Worm (Caenorhabditis elegans) whole organism, L3 larva: ENCODE results near the gene srw-11.

ENCODE experiments used
- egl-27 ChIP-seq: sonication (generic microtip); optimal IDR thresholded peaks from 4 replicates; lab custom pipeline; 2017; ENCODE audit warnings: missing biosample characterization, missing genetic modification reagents, missing genetic modification characterization
- elt-1 ChIP-seq: fragments of 150-350 bp; optimal IDR thresholded peaks from 2 replicates; lab custom pipeline; 2014; ENCODE audit warnings: missing biosample characterization, missing genetic modification characterization
- lsy-12 ChIP-seq: sonication (generic microtip); optimal IDR thresholded peaks from 2 replicates; lab custom pipeline; 2016; ENCODE audit warnings: mild to moderate bottlenecking, missing genetic modification characterization, missing compliant biosample characterization
- nhr-23 ChIP-seq: fragments of 150-350 bp; optimal IDR thresholded peaks from 2 replicates; lab custom pipeline; 2014; ENCODE audit warnings: missing biosample characterization, missing genetic modification reagents, missing genetic modification characterization
- pha-4 ChIP-seq: fragments of 150-350 bp; optimal IDR thresholded peaks from 2 replicates; lab custom pipeline; 2014; ENCODE audit warnings: missing biosample characterization, missing genetic modification reagents, missing genetic modification characterization
- sea-2 ChIP-seq: fragments of 150-350 bp; sonication (generic microtip); optimal IDR thresholded peaks from 4 replicates; lab custom pipeline; 2014; ENCODE audit warnings: missing biosample characterization, missing genetic modification reagents, missing genetic modification characterization
- skn-1 ChIP-seq: fragments of 150-350 bp; optimal IDR thresholded peaks from 2 replicates; lab custom pipeline; 2014; ENCODE audit warnings: missing biosample characterization, missing genetic modification characterization
- snpc-4 ChIP-seq: fragments of 150-350 bp; optimal IDR thresholded peaks from 2 replicates; lab custom pipeline; 2014; ENCODE audit warnings: missing biosample characterization, missing genetic modification characterization

- TF ChIP-seq snpc-4 (tag; lab: Kevin White, UChicago): no peak
- no peak for TF ChIP-seq lsy-12 (tag; lab: Kevin White, UChicago)
- no peak for TF ChIP-seq egl-27
- no peak for TF ChIP-seq elt-1
- TF ChIP-seq skn-1 (tag; lab: Kevin White, UChicago): no peak
- TF ChIP-seq nhr-23 (tag; lab: Kevin White, UChicago): no peak
- TF ChIP-seq sea-2: no peak
- TF ChIP-seq pha-4 (tag; lab: Kevin White, UChicago): no peak
Measured at ce11 chrV:15223668-15224067, 16.4 kb downstream of the srw-11 start, which contains the start of gene srw-24.
